Worm (Caenorhabditis elegans): ENCODE data around the gene ZK686.5.
A peak's percentile ranks its signal among the peaks of the same experiment; 100 is the strongest.

ZK686.5 gene

ce11 chrIII:7722411-7722810 is 44.9 kb downstream of the ZK686.5 start:
- no peak for TF ChIP-seq blmp-1 (tag; optimal IDR thresholded peaks at IDR 0.05)
- no peak for TF ChIP-seq bed-3 (GFP tag; optimal IDR thresholded peaks at IDR 0.05)
- TF ChIP-seq ceh-43 (GFP tag; optimal IDR thresholded peaks at IDR 0.05): no peak
- TF ChIP-seq mab-5 (tag; optimal IDR thresholded peaks at IDR 0.05): no peak
- TF ChIP-seq M03D4.4 (tag; optimal IDR thresholded peaks at IDR 0.05): no peak
- TF ChIP-seq mep-1 (tag; optimal IDR thresholded peaks at IDR 0.05): no peak
- no peak for TF ChIP-seq unc-120 (tag; optimal IDR thresholded peaks at IDR 0.05; ENCODE audit: poor library complexity, severe bottlenecking)
- no peak for TF ChIP-seq ceh-39 (tag; optimal IDR thresholded peaks at IDR 0.05)
- TF ChIP-seq mls-2 (tag; optimal IDR thresholded peaks at IDR 0.05): no peak
- TF ChIP-seq lsy-2 (tag; optimal IDR thresholded peaks at IDR 0.05): no peak
- TF ChIP-seq drap-1 (GFP tag; optimal IDR thresholded peaks at IDR 0.05): no peak

DNA sequence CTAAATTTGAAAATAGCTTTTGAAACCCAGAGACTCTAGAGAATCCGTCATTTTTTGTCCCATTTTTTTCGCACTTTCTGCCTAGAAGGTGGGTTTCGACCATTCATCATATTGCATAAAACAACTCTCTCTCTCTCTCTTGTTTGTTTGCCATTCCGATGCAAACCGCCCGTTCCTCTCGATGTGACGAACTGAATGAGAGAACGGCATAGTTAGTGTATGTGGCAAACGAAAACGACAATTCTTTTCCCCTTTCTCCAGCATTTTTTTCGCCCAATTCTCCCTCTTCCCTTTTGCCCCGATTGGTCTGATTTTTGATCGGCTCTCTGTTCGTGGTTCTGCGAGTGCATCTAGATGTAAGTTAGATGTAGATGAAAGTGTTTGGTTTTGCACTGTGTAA is 45.8 kb downstream of the ZK686.5 start:
- TF ChIP-seq lin-32 (GFP tag; optimal IDR thresholded peaks at IDR 0.05) (no peak), mab-5 (tag; optimal IDR thresholded peaks at IDR 0.05) (no peak), hlh-1 (tag; optimal IDR thresholded peaks at IDR 0.05) (no peak), ceh-39 (tag; optimal IDR thresholded peaks at IDR 0.05) (no peak), blmp-1 (tag; optimal IDR thresholded peaks at IDR 0.05) (no peak), unc-62 (GFP tag; optimal IDR thresholded peaks at IDR 0.05) (no peak), sem-2 (GFP tag; optimal IDR thresholded peaks at IDR 0.05) (no peak), bed-3 (GFP tag; optimal IDR thresholded peaks at IDR 0.05) (no peak), pha-4 (tag; optimal IDR thresholded peaks at IDR 0.05) (no peak), mep-1 (tag; optimal IDR thresholded peaks at IDR 0.05) (no peak), ham-2 (GFP tag; optimal IDR thresholded peaks at IDR 0.05) (no peak), cnd-1 (tag; optimal IDR thresholded peaks at IDR 0.05) (no peak), ztf-11 (tag; optimal IDR thresholded peaks at IDR 0.05) (no peak), zip-8 (tag; optimal IDR thresholded peaks at IDR 0.05) (no peak), M03D4.4 (tag; optimal IDR thresholded peaks at IDR 0.05) (no peak), flh-1 (GFP tag; optimal IDR thresholded peaks at IDR 0.05) (no peak), mls-2 (tag; optimal IDR thresholded peaks at IDR 0.05) (no peak)

DNA sequence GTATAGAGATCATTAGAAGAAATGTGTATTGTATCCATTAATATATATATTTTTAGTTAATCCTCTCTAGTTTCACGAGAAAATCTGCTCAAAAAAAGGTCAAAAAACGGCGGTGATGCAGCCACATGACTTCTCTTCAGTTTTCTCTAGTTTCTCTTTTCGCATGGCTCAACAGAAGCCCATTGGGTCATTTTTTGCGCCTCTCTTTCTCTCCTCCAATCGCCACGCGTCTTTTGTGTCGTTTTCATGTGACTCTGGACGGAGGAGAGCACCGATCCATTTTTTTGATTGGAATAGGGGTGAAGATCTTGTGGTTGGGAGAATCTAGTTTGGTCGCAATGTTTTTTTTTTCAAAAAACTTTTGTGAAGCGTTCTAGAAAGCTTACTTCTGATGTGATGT is 46.5 kb downstream of the ZK686.5 start:
- TF ChIP-seq nhr-76 (tag; optimal IDR thresholded peaks at IDR 0.05) (no peak), lsy-2 (tag; optimal IDR thresholded peaks at IDR 0.05) (no peak), nhr-28 (tag; optimal IDR thresholded peaks at IDR 0.05) (no peak), cnd-1 (tag; optimal IDR thresholded peaks at IDR 0.05) (no peak), pha-4 (tag; optimal IDR thresholded peaks at IDR 0.05) (no peak), ham-2 (GFP tag; optimal IDR thresholded peaks at IDR 0.05) (no peak), hlh-1 (tag; optimal IDR thresholded peaks at IDR 0.05) (no peak)

DNA sequence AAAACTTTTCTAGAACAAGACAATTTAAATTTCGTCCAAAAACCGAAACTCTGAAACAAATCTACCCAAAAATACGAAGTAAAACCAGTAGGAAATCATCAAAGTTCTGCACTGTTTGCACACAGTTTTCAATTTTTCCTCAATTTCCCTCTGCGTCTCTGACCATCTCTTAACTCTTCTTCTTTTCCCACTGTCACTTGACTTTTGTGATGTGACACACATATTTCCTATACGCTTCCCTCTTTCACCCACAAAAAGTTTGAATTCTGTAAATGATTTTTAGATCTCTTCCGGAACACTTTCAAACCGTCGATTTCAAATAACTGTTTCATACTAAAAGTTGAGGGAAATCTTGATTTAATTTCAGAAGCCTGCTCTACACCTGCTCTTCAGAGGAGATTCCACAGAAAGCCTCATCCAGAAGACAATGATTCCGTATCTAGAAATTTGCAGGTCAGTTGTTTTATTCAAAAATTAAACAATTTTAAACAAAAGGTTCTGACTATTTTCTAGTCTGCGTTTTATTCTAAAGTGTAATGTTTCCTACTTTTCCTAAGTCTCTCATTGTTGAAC is 47.9 kb downstream of the ZK686.5 start, which contains the start of gene ncl-1:
ncl-1 (plus strand) TSS at position 366 of the 573 bp plus-strand sequence.
- TF ChIP-seq snpc-4 (tag; optimal IDR thresholded peaks at IDR 0.05) (no peak), M03D4.4 (tag; optimal IDR thresholded peaks at IDR 0.05) (no peak), cnd-1 (tag; optimal IDR thresholded peaks at IDR 0.05) (no peak), bed-3 (GFP tag; optimal IDR thresholded peaks at IDR 0.05) (no peak), sptf-1 (tag; optimal IDR thresholded peaks at IDR 0.05) (no peak), ceh-39 (tag; optimal IDR thresholded peaks at IDR 0.05) (no peak), ceh-83 (GFP tag; optimal IDR thresholded peaks at IDR 0.05) (no peak)

ce11 chrIII:7718318-7718717 is 49.0 kb downstream of the ZK686.5 start:
- TF ChIP-seq pha-4 (tag; optimal IDR thresholded peaks at IDR 0.05) (no peak), ceh-83 (GFP tag; optimal IDR thresholded peaks at IDR 0.05) (no peak), nhr-28 (tag; optimal IDR thresholded peaks at IDR 0.05) (no peak), nhr-237 (tag; optimal IDR thresholded peaks at IDR 0.05) (peak; percentile 24), drap-1 (GFP tag; optimal IDR thresholded peaks at IDR 0.05) (no peak), mep-1 (tag; optimal IDR thresholded peaks at IDR 0.05) (peak; percentile 25), ham-2 (GFP tag; optimal IDR thresholded peaks at IDR 0.05) (no peak), lin-32 (GFP tag; optimal IDR thresholded peaks at IDR 0.05) (no peak), lsy-2 (tag; optimal IDR thresholded peaks at IDR 0.05) (peak; percentile 4), flh-1 (GFP tag; optimal IDR thresholded peaks at IDR 0.05) (no peak), unc-62 (GFP tag; optimal IDR thresholded peaks at IDR 0.05) (peak; percentile 47), nhr-2 (tag; optimal IDR thresholded peaks at IDR 0.05) (no peak), mab-5 (tag; optimal IDR thresholded peaks at IDR 0.05) (no peak)

DNA sequence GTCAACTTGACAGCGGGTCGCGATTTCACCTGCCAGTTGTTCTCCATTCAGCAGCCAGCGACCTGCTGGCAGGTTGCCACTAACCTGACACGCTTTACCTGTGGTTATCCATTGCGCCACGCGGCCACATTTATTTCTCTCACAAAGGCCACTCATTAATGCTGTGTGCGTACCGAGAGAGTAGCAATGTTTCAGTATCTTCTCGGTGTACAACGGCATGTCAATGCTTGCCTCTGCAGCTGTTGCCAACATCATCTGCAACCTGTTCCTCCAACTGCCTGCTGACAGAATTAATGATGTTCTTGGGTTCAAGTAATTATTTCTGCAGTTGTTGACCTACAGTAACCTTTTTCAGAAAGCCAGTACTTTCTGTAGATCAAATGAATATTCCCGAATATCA is 50.8 kb downstream of the ZK686.5 start:
- no peak for TF ChIP-seq mab-5 (tag; optimal IDR thresholded peaks at IDR 0.05)
- no peak for TF ChIP-seq mls-2 (tag; optimal IDR thresholded peaks at IDR 0.05)
- peak; percentile 66 for TF ChIP-seq hlh-1 (tag; optimal IDR thresholded peaks at IDR 0.05)
- peak; percentile 75 for TF ChIP-seq nhr-2 (tag; optimal IDR thresholded peaks at IDR 0.05)
- TF ChIP-seq blmp-1 (tag; optimal IDR thresholded peaks at IDR 0.05): no peak

All from whole organism, mixed stage, embryonic.